Fruit fly (Drosophila melanogaster) whole organism, embryonic: ENCODE results near the gene CNPYb.
A peak's percentile ranks its signal among the peaks of the same experiment; 100 is the strongest.

Experiments
- Abd-B ChIP-seq: fragments of 200-800 bp; sonication (Bioruptor generic); optimal IDR thresholded peaks from 2 replicates; lab custom pipeline; 2018; ENCODE audit warnings: missing biosample characterization, mild to moderate bottlenecking, missing genetic modification characterization, moderate library complexity
- Antp ChIP-seq: fragments of 200-800 bp; sonication (Bioruptor generic); optimal IDR thresholded peaks from 3 replicates; lab custom pipeline; 2016; ENCODE audit warnings: missing biosample characterization, missing genetic modification characterization
- Asciz ChIP-seq: fragments of 200-800 bp; sonication (Bioruptor generic); optimal IDR thresholded peaks from 2 replicates; lab custom pipeline; 2017; ENCODE audit warnings: missing biosample characterization, mild to moderate bottlenecking, missing genetic modification characterization, missing genetic modification reagents
- Bdp1 ChIP-seq: fragments of 200-800 bp; sonication (Bioruptor generic); optimal IDR thresholded peaks from 3 replicates; lab custom pipeline; 2016; ENCODE audit warnings: missing biosample characterization, missing genetic modification characterization
- BtbVII ChIP-seq: fragments of 200-800 bp; sonication (Bioruptor generic); optimal IDR thresholded peaks from 3 replicates; lab custom pipeline; 2017; ENCODE audit warnings: missing biosample characterization, mild to moderate bottlenecking, missing genetic modification characterization
- CG10366 ChIP-seq: fragments of 200-800 bp; sonication (Bioruptor generic); IDR thresholded peaks from 2 replicates; pipeline ENCODE4 v1.3.6; 2022; ENCODE audit warnings: missing biosample characterization, missing genetic modification characterization
- CG10654 ChIP-seq: fragments of 200-800 bp; sonication (Bioruptor generic); optimal IDR thresholded peaks from 2 replicates; lab custom pipeline; 2016; ENCODE audit warnings: missing biosample characterization, missing genetic modification characterization
- CG10979 ChIP-seq: fragments of 200-800 bp; sonication (Bioruptor generic); optimal IDR thresholded peaks from 2 replicates; lab custom pipeline; 2018; ENCODE audit warnings: missing biosample characterization, mild to moderate bottlenecking, missing genetic modification characterization, moderate library complexity
- CG12744 ChIP-seq: fragments of 200-800 bp; sonication (Bioruptor generic); optimal IDR thresholded peaks from 2 replicates; lab custom pipeline; 2016; ENCODE audit warnings: missing biosample characterization, missing genetic modification characterization
- CG12942 ChIP-seq: fragments of 200-800 bp; sonication (Bioruptor generic); optimal IDR thresholded peaks from 3 replicates; lab custom pipeline; 2016; ENCODE audit warnings: missing biosample characterization, missing genetic modification characterization
- CG15269 ChIP-seq: fragments of 200-800 bp; sonication (Bioruptor generic); optimal IDR thresholded peaks from 2 replicates; lab custom pipeline; 2018; ENCODE audit warnings: missing biosample characterization, mild to moderate bottlenecking, missing genetic modification characterization, moderate library complexity
- CG1602 ChIP-seq: fragments of 200-800 bp; sonication (Bioruptor generic); optimal IDR thresholded peaks from 3 replicates; lab custom pipeline; 2016; ENCODE audit warnings: missing biosample characterization, missing genetic modification characterization
- CG1603 ChIP-seq: fragments of 200-800 bp; sonication (Bioruptor generic); optimal IDR thresholded peaks from 2 replicates; lab custom pipeline; 2019; ENCODE audit warnings: missing biosample characterization, mild to moderate bottlenecking, missing genetic modification characterization, moderate library complexity
- CG16813 ChIP-seq: fragments of 200-800 bp; sonication (Bioruptor generic); IDR thresholded peaks from 3 replicates; pipeline ENCODE4 v1.3.6; 2022; ENCODE audit warnings: missing biosample characterization, missing genetic modification characterization; ENCODE audit not compliant: partially characterized antibody
- CG1832 ChIP-seq: fragments of 200-800 bp; sonication (Bioruptor generic); optimal IDR thresholded peaks from 2 replicates; lab custom pipeline; 2017; ENCODE audit warnings: missing biosample characterization, mild to moderate bottlenecking, missing genetic modification characterization, inconsistent platforms
- CG42726 ChIP-seq: fragments of 200-800 bp; sonication (Bioruptor generic); IDR thresholded peaks from 2 replicates; pipeline ENCODE4 v1.3.6; 2022; ENCODE audit warnings: missing biosample characterization, missing genetic modification characterization; ENCODE audit not compliant: partially characterized antibody
- CG4854 ChIP-seq: fragments of 200-800 bp; sonication (Bioruptor generic); optimal IDR thresholded peaks from 2 replicates; lab custom pipeline; 2016; ENCODE audit warnings: missing biosample characterization, missing genetic modification characterization, inconsistent platforms
- CG7556 ChIP-seq: fragments of 200-800 bp; sonication (Bioruptor generic); optimal IDR thresholded peaks from 2 replicates; lab custom pipeline; 2017; ENCODE audit warnings: missing biosample characterization, mild to moderate bottlenecking, missing genetic modification characterization
- CG9727 ChIP-seq: fragments of 200-800 bp; sonication (Bioruptor generic); optimal IDR thresholded peaks from 3 replicates; lab custom pipeline; 2017; ENCODE audit warnings: missing biosample characterization, mild to moderate bottlenecking, missing genetic modification characterization
- Chrac-16 ChIP-seq: fragments of 200-800 bp; sonication (Bioruptor generic); optimal IDR thresholded peaks from 3 replicates; lab custom pipeline; 2016; ENCODE audit warnings: missing biosample characterization, missing genetic modification characterization
- Dll ChIP-seq: fragments of 200-800 bp; sonication (Bioruptor generic); IDR thresholded peaks from 4 replicates; pipeline ENCODE4 v1.3.6; 2022; ENCODE audit warnings: missing biosample characterization, missing genetic modification characterization; ENCODE audit not compliant: partially characterized antibody
- Doc3 ChIP-seq: fragments of 200-800 bp; sonication (Bioruptor generic); IDR thresholded peaks from 3 replicates; pipeline ENCODE4 v1.3.6; 2022; ENCODE audit warnings: missing biosample characterization, missing genetic modification characterization; ENCODE audit not compliant: partially characterized antibody
- Dref ChIP-seq: fragments of 200-800 bp; sonication (Bioruptor generic); IDR thresholded peaks from 2 replicates; pipeline ENCODE4 v1.3.6; 2022; ENCODE audit warnings: missing biosample characterization, missing genetic modification characterization
- Eip74EF ChIP-seq, 2 experiments: fragments of 200-800 bp in 1 of 2; fragments of >200 bp in 1 of 2; sonication (Bioruptor generic) in 1 of 2; optimal IDR thresholded peaks; 2 replicates each; lab custom pipeline; 2017 to 2019; ENCODE audit warnings: missing biosample characterization in 2 of 2, missing genetic modification characterization in 2 of 2, mild to moderate bottlenecking in 1 of 2, moderate library complexity in 1 of 2
- Elba2 ChIP-seq: fragments of 200-800 bp; sonication (Bioruptor generic); optimal IDR thresholded peaks from 3 replicates; lab custom pipeline; 2016; ENCODE audit warnings: missing biosample characterization, missing genetic modification characterization
- HLH3B ChIP-seq: fragments of 200-800 bp; sonication (Bioruptor generic); IDR thresholded peaks from 2 replicates; pipeline ENCODE4 v1.3.6; 2022; ENCODE audit warnings: missing biosample characterization, missing genetic modification characterization
- HLH4C ChIP-seq: fragments of 200-800 bp; sonication (Bioruptor generic); IDR thresholded peaks from 3 replicates; pipeline ENCODE4 v1.3.6; 2022; ENCODE audit warnings: missing biosample characterization, missing genetic modification characterization; ENCODE audit not compliant: partially characterized antibody
- Hmx ChIP-seq: fragments of 200-800 bp; sonication (Bioruptor generic); optimal IDR thresholded peaks from 2 replicates; lab custom pipeline; 2016; ENCODE audit warnings: missing biosample characterization, missing genetic modification characterization
- Hr39 ChIP-seq: fragments of >200 bp; optimal IDR thresholded peaks from 2 replicates; lab custom pipeline; 2017
- Lpt ChIP-seq: fragments of >200 bp; optimal IDR thresholded peaks from 2 replicates; lab custom pipeline; 2018; ENCODE audit warnings: missing biosample characterization, missing genetic modification characterization
- MESR4 ChIP-seq: fragments of 200-800 bp; sonication (Bioruptor generic); optimal IDR thresholded peaks from 2 replicates; lab custom pipeline; 2018; ENCODE audit warnings: missing biosample characterization, mild to moderate bottlenecking, missing genetic modification characterization, moderate library complexity
- Nf-YB ChIP-seq: fragments of 200-800 bp; sonication (Bioruptor generic); optimal IDR thresholded peaks from 3 replicates; lab custom pipeline; 2019; ENCODE audit warnings: missing biosample characterization, mild to moderate bottlenecking, missing genetic modification characterization, moderate library complexity
- Rfx ChIP-seq: fragments of 200-800 bp; sonication (Bioruptor generic); IDR thresholded peaks from 2 replicates; pipeline ENCODE4 v1.3.6; 2022; ENCODE audit warnings: missing biosample characterization, missing genetic modification characterization
- Rx ChIP-seq: fragments of 200-800 bp; sonication (Bioruptor generic); IDR thresholded peaks from 2 replicates; pipeline ENCODE4 v1.3.6; 2022; ENCODE audit warnings: missing biosample characterization, missing genetic modification characterization
- YL-1 ChIP-seq: fragments of 200-800 bp; sonication (Bioruptor generic); optimal IDR thresholded peaks from 3 replicates; lab custom pipeline; 2017; ENCODE audit warnings: missing biosample characterization, mild to moderate bottlenecking, missing genetic modification characterization
- ac ChIP-seq: fragments of 200-800 bp; sonication (Bioruptor generic); optimal IDR thresholded peaks from 3 replicates; lab custom pipeline; 2017; ENCODE audit warnings: missing biosample characterization, mild to moderate bottlenecking, missing genetic modification characterization
- az2 ChIP-seq: fragments of 200-800 bp; sonication (Bioruptor generic); optimal IDR thresholded peaks from 3 replicates; lab custom pipeline; 2016; ENCODE audit warnings: missing biosample characterization, missing genetic modification characterization
- corto ChIP-seq: fragments of 200-800 bp; sonication (Bioruptor generic); optimal IDR thresholded peaks from 2 replicates; lab custom pipeline; 2016; ENCODE audit warnings: missing biosample characterization, mild to moderate bottlenecking, missing genetic modification characterization, moderate library complexity
- dati ChIP-seq: fragments of 200-800 bp; sonication (Bioruptor generic); IDR thresholded peaks from 2 replicates; pipeline ENCODE4 v1.3.6; 2022; ENCODE audit warnings: missing biosample characterization, missing genetic modification characterization
- dysf ChIP-seq: fragments of 200-800 bp; sonication (Bioruptor generic); IDR thresholded peaks from 3 replicates; pipeline ENCODE4 v1.3.6; 2022; ENCODE audit warnings: missing biosample characterization, missing genetic modification characterization
- emc ChIP-seq: fragments of 200-800 bp; sonication (Bioruptor generic); optimal IDR thresholded peaks from 2 replicates; lab custom pipeline; 2016; ENCODE audit warnings: missing biosample characterization, missing genetic modification characterization
- gcm ChIP-seq: fragments of 200-800 bp; sonication (Bioruptor generic); optimal IDR thresholded peaks from 2 replicates; lab custom pipeline; 2019; ENCODE audit warnings: missing biosample characterization, mild to moderate bottlenecking, missing genetic modification characterization, moderate library complexity
- gem ChIP-seq: fragments of 200-800 bp; sonication (Bioruptor generic); optimal IDR thresholded peaks from 2 replicates; lab custom pipeline; 2019; ENCODE audit warnings: missing biosample characterization, mild to moderate bottlenecking, missing genetic modification characterization, moderate library complexity
- lilli ChIP-seq: fragments of 200-800 bp; sonication (Bioruptor generic); optimal IDR thresholded peaks from 3 replicates; lab custom pipeline; 2016; ENCODE audit warnings: missing biosample characterization, missing genetic modification characterization
- nmo ChIP-seq: fragments of 200-800 bp; sonication (Bioruptor generic); optimal IDR thresholded peaks from 2 replicates; lab custom pipeline; 2018; ENCODE audit warnings: missing biosample characterization, mild to moderate bottlenecking, missing genetic modification characterization, moderate library complexity
- pnt ChIP-seq: fragments of 200-800 bp; sonication (Bioruptor generic); optimal IDR thresholded peaks from 3 replicates; lab custom pipeline; 2016; ENCODE audit warnings: missing biosample characterization, missing genetic modification characterization
- shn ChIP-seq: fragments of 200-800 bp; sonication (Bioruptor generic); optimal IDR thresholded peaks from 3 replicates; lab custom pipeline; 2016; ENCODE audit warnings: missing biosample characterization, missing genetic modification characterization
- slou ChIP-seq: fragments of 200-800 bp; sonication (Bioruptor generic); optimal IDR thresholded peaks from 3 replicates; lab custom pipeline; 2016; ENCODE audit warnings: missing biosample characterization, missing genetic modification characterization
- slp2 ChIP-seq: fragments of 200-800 bp; sonication (Bioruptor generic); optimal IDR thresholded peaks from 2 replicates; lab custom pipeline; 2016; ENCODE audit warnings: missing biosample characterization, missing genetic modification characterization
- tgo ChIP-seq: fragments of 200-800 bp; sonication (Bioruptor generic); IDR thresholded peaks from 3 replicates; pipeline ENCODE4 v1.3.6; 2022; ENCODE audit warnings: missing biosample characterization, missing genetic modification characterization
- zfh2 ChIP-seq: fragments of 200-800 bp; sonication (Bioruptor generic); optimal IDR thresholded peaks from 2 replicates; lab custom pipeline; 2016; ENCODE audit warnings: missing biosample characterization, missing genetic modification characterization

The CNPYb gene

dm6 chr3L:19097665-19098082, 1.7 kb upstream of the CNPYb start, which contains the start of the genes Naxd and CG14079 (continued):
- no peak for TF ChIP-seq CG12744 (GFP tag; lab: Kevin White, UChicago)
- TF ChIP-seq zfh2 (GFP tag; lab: Kevin White, UChicago) = peak; percentile 42
- no peak for TF ChIP-seq slou (GFP tag; lab: Kevin White, UChicago)
- peak; percentile 39 for TF ChIP-seq gcm (GFP tag; lab: Kevin White, UChicago)
- no peak for TF ChIP-seq dati (GFP tag; lab: Robert Waterston, UW)
- TF ChIP-seq Rfx (GFP tag; lab: Robert Waterston, UW) = peak; percentile 62; the same call in 1 of the 2 replicates
- TF ChIP-seq HLH4C (GFP tag; lab: Robert Waterston, UW) = no peak
- peak; percentile 85 for TF ChIP-seq nmo (GFP tag; lab: Kevin White, UChicago)
- no peak for TF ChIP-seq Doc3
- TF ChIP-seq Hmx (GFP tag; lab: Kevin White, UChicago) = no peak
- TF ChIP-seq CG1602 (GFP tag; lab: Kevin White, UChicago) = peak; percentile 71
- TF ChIP-seq Antp (GFP tag; lab: Kevin White, UChicago) = peak; percentile 41
- TF ChIP-seq CG16813 (GFP tag; lab: Robert Waterston, UW) = no peak
- TF ChIP-seq CG1832 (GFP tag; lab: Kevin White, UChicago) = no peak
- peak; percentile 69 for TF ChIP-seq Chrac-16 (GFP tag; lab: Kevin White, UChicago)
- peak; percentile 60; the same call in 2 of the 3 replicates for TF ChIP-seq tgo (GFP tag; lab: Robert Waterston, UW)
- TF ChIP-seq ac (GFP tag; lab: Kevin White, UChicago) = no peak
- no peak for TF ChIP-seq Hr39 (lab: Kevin White, UChicago)
- peak; percentile 41 for TF ChIP-seq Abd-B (GFP tag; lab: Kevin White, UChicago)
- peak; percentile 43 for TF ChIP-seq CG10654
- peak; percentile 8 for TF ChIP-seq CG1603 (tag; lab: Kevin White, UChicago)
- no peak for TF ChIP-seq Lpt
- peak; percentile 39; the same call in 1 of the 4 replicates for TF ChIP-seq Dll
- no peak for TF ChIP-seq MESR4
- TF ChIP-seq corto = no peak
- TF ChIP-seq CG12942 (GFP tag; lab: Kevin White, UChicago) = peak; percentile 74
- TF ChIP-seq Elba2 (GFP tag; lab: Kevin White, UChicago) = no peak
- peak; percentile 53 for TF ChIP-seq Dref (GFP tag; lab: Robert Waterston, UW)
- 0 out of 2 replicates have a peak, but pooled peaks have one; percentile 15 for TF ChIP-seq Rx
- TF ChIP-seq CG9727 = peak; percentile 62
- TF ChIP-seq gem (tag; lab: Kevin White, UChicago) = peak; percentile 89
- no peak for TF ChIP-seq slp2 (GFP tag; lab: Kevin White, UChicago)
- no peak for TF ChIP-seq emc
- TF ChIP-seq az2 (GFP tag; lab: Kevin White, UChicago) = peak; percentile 71
- TF ChIP-seq YL-1 = no peak
- TF ChIP-seq CG15269 = peak; percentile 77
- peak; percentile 51 for TF ChIP-seq lilli (GFP tag; lab: Kevin White, UChicago)
- TF ChIP-seq CG42726 = no peak
- peak; percentile 74; the same call in 2 of the 3 replicates for TF ChIP-seq dysf (GFP tag; lab: Robert Waterston, UW)
- no peak for TF ChIP-seq pnt
- peak; percentile 52; the same call in 1 of the 2 replicates for TF ChIP-seq HLH3B
- TF ChIP-seq BtbVII (GFP tag; lab: Kevin White, UChicago) = no peak
- peak; percentile 47 for TF ChIP-seq Nf-YB (GFP tag; lab: Kevin White, UChicago)
- no peak for TF ChIP-seq shn (GFP tag; lab: Kevin White, UChicago)
- TF ChIP-seq Bdp1 = no peak
- TF ChIP-seq Eip74EF (GFP tag; optimal IDR thresholded peaks at IDR 0.05; lab: Kevin White, UChicago) = peak in 1 of 2 experiments; percentile 45
- TF ChIP-seq CG4854 (GFP tag; lab: Kevin White, UChicago) = no peak
- TF ChIP-seq CG7556 (GFP tag; lab: Kevin White, UChicago) = peak; percentile 61
- peak; percentile 57 for TF ChIP-seq CG10979 (tag; lab: Kevin White, UChicago)
- TF ChIP-seq CG10366 = peak; percentile 62; the same call in 1 of the 2 replicates
- TF ChIP-seq Asciz (GFP tag; lab: Kevin White, UChicago) = no peak
